Fruit fly (Drosophila melanogaster) whole organism, embryonic: ENCODE data around the gene Tsf1.
A peak's percentile ranks its signal among the peaks of the same experiment; 100 is the strongest.

Experiments used
- Abd-B ChIP-seq: fragments of 200-800 bp; sonication (Bioruptor generic); optimal IDR thresholded peaks from 2 replicates; lab custom pipeline; 2018; ENCODE audit warnings: missing biosample characterization, mild to moderate bottlenecking, missing genetic modification characterization, moderate library complexity
- B-H1 ChIP-seq: fragments of 200-800 bp; sonication (Bioruptor generic); IDR thresholded peaks from 3 replicates; pipeline ENCODE4 v1.3.6; 2022; ENCODE audit warnings: missing biosample characterization, missing genetic modification characterization
- CG11085 ChIP-seq: fragments of 200-800 bp; sonication (Bioruptor generic); IDR thresholded peaks from 2 replicates; pipeline ENCODE4 v1.3.6; 2022; ENCODE audit warnings: missing biosample characterization, missing genetic modification characterization
- CG11247 ChIP-seq: fragments of 200-800 bp; sonication (Bioruptor generic); IDR thresholded peaks from 2 replicates; pipeline ENCODE4 v1.3.6; 2022; ENCODE audit warnings: missing biosample characterization, missing genetic modification characterization
- CG13296 ChIP-seq: fragments of 200-800 bp; sonication (Bioruptor generic); optimal IDR thresholded peaks from 3 replicates; lab custom pipeline; 2018; ENCODE audit warnings: missing biosample characterization, mild to moderate bottlenecking, missing genetic modification characterization
- CG42726 ChIP-seq: fragments of 200-800 bp; sonication (Bioruptor generic); IDR thresholded peaks from 2 replicates; pipeline ENCODE4 v1.3.6; 2022; ENCODE audit warnings: missing biosample characterization, missing genetic modification characterization; ENCODE audit not compliant: partially characterized antibody
- CG4360 ChIP-seq: fragments of 200-800 bp; sonication (Bioruptor generic); IDR thresholded peaks from 2 replicates; pipeline ENCODE4 v1.3.6; 2022; ENCODE audit warnings: missing biosample characterization, missing genetic modification characterization
- CG4404 ChIP-seq: fragments of 200-800 bp; sonication (Bioruptor generic); IDR thresholded peaks from 2 replicates; pipeline ENCODE4 v1.3.6; 2022; ENCODE audit warnings: missing biosample characterization, missing genetic modification characterization
- CG4707 ChIP-seq: fragments of 200-800 bp; sonication (Bioruptor generic); optimal IDR thresholded peaks from 2 replicates; lab custom pipeline; 2018; ENCODE audit warnings: missing biosample characterization, mild to moderate bottlenecking, missing genetic modification characterization, moderate library complexity
- CG5245 ChIP-seq: fragments of 200-800 bp; sonication (Bioruptor generic); optimal IDR thresholded peaks from 3 replicates; lab custom pipeline; 2016; ENCODE audit warnings: missing biosample characterization, missing genetic modification characterization
- CG7839 ChIP-seq: fragments of 200-800 bp; sonication (Bioruptor generic); optimal IDR thresholded peaks from 3 replicates; lab custom pipeline; 2018; ENCODE audit warnings: missing biosample characterization, mild to moderate bottlenecking, missing genetic modification characterization, moderate library complexity
- CG7987 ChIP-seq: fragments of 200-800 bp; sonication (Bioruptor generic); optimal IDR thresholded peaks from 2 replicates; lab custom pipeline; 2018; ENCODE audit warnings: missing biosample characterization, mild to moderate bottlenecking, missing genetic modification characterization, moderate library complexity
- CG8388 ChIP-seq: fragments of 200-800 bp; sonication (Bioruptor generic); optimal IDR thresholded peaks from 2 replicates; lab custom pipeline; 2019; ENCODE audit warnings: missing biosample characterization, mild to moderate bottlenecking, missing genetic modification characterization, moderate library complexity
- D19B ChIP-seq: fragments of 200-800 bp; sonication (Bioruptor generic); optimal IDR thresholded peaks from 2 replicates; lab custom pipeline; 2017; ENCODE audit warnings: missing biosample characterization, mild to moderate bottlenecking, missing genetic modification characterization
- ERR ChIP-seq: fragments of 200-800 bp; sonication (Bioruptor generic); optimal IDR thresholded peaks from 2 replicates; lab custom pipeline; 2016; ENCODE audit warnings: missing biosample characterization, missing genetic modification characterization
- Fer2 ChIP-seq: fragments of 200-800 bp; sonication (Bioruptor generic); optimal IDR thresholded peaks from 2 replicates; lab custom pipeline; 2018; ENCODE audit warnings: missing biosample characterization, mild to moderate bottlenecking, missing genetic modification characterization, moderate library complexity
- HLH3B ChIP-seq: fragments of 200-800 bp; sonication (Bioruptor generic); IDR thresholded peaks from 2 replicates; pipeline ENCODE4 v1.3.6; 2022; ENCODE audit warnings: missing biosample characterization, missing genetic modification characterization
- Lhr ChIP-seq: fragments of 200-800 bp; sonication (Bioruptor generic); optimal IDR thresholded peaks from 3 replicates; lab custom pipeline; 2017; ENCODE audit warnings: mild to moderate bottlenecking, missing biosample characterization, missing genetic modification reagents, missing genetic modification characterization
- Mes4 ChIP-seq: fragments of 200-800 bp; sonication (Bioruptor generic); optimal IDR thresholded peaks from 2 replicates; lab custom pipeline; 2016; ENCODE audit warnings: missing biosample characterization, missing genetic modification characterization
- Nf-YB ChIP-seq: fragments of 200-800 bp; sonication (Bioruptor generic); optimal IDR thresholded peaks from 3 replicates; lab custom pipeline; 2019; ENCODE audit warnings: missing biosample characterization, mild to moderate bottlenecking, missing genetic modification characterization, moderate library complexity
- ac ChIP-seq: fragments of 200-800 bp; sonication (Bioruptor generic); optimal IDR thresholded peaks from 3 replicates; lab custom pipeline; 2017; ENCODE audit warnings: missing biosample characterization, mild to moderate bottlenecking, missing genetic modification characterization
- cg ChIP-seq: fragments of 200-800 bp; sonication (Bioruptor generic); optimal IDR thresholded peaks from 3 replicates; lab custom pipeline; 2019; ENCODE audit warnings: missing biosample characterization, mild to moderate bottlenecking, missing genetic modification characterization, moderate library complexity
- chm ChIP-seq: fragments of 200-800 bp; sonication (Bioruptor generic); IDR thresholded peaks from 2 replicates; pipeline ENCODE4 v1.3.6; 2022; ENCODE audit warnings: missing biosample characterization, missing genetic modification characterization
- dati ChIP-seq: fragments of 200-800 bp; sonication (Bioruptor generic); IDR thresholded peaks from 2 replicates; pipeline ENCODE4 v1.3.6; 2022; ENCODE audit warnings: missing biosample characterization, missing genetic modification characterization
- ems ChIP-seq: fragments of 200-800 bp; sonication (Bioruptor generic); optimal IDR thresholded peaks from 3 replicates; lab custom pipeline; 2016; ENCODE audit warnings: missing biosample characterization, missing genetic modification characterization
- esg ChIP-seq: fragments of 200-800 bp; sonication (Bioruptor generic); conservative IDR thresholded peaks from 2 replicates; pipeline ENCODE4 v1.3.6; 2022; ENCODE audit warnings: missing biosample characterization, missing genetic modification characterization
- eyg ChIP-seq: fragments of 200-800 bp; sonication (Bioruptor generic); optimal IDR thresholded peaks from 3 replicates; lab custom pipeline; 2016; ENCODE audit warnings: missing biosample characterization, missing genetic modification characterization
- fd96Cb ChIP-seq: fragments of 200-800 bp; sonication (Bioruptor generic); optimal IDR thresholded peaks from 2 replicates; lab custom pipeline; 2018; ENCODE audit warnings: missing biosample characterization, mild to moderate bottlenecking, missing genetic modification characterization, moderate library complexity
- grn ChIP-seq: fragments of 200-800 bp; sonication (Bioruptor generic); optimal IDR thresholded peaks from 3 replicates; lab custom pipeline; 2017; ENCODE audit warnings: missing biosample characterization, missing genetic modification characterization
- gro ChIP-seq: fragments of 200-800 bp; sonication (Bioruptor generic); optimal IDR thresholded peaks from 2 replicates; lab custom pipeline; 2016; ENCODE audit warnings: missing biosample characterization, missing genetic modification characterization
- gsb ChIP-seq: fragments of 200-800 bp; sonication (Bioruptor generic); IDR thresholded peaks from 2 replicates; pipeline ENCODE4 v1.3.6; 2022; ENCODE audit warnings: missing biosample characterization, missing genetic modification characterization
- gsb-n ChIP-seq: fragments of 200-800 bp; sonication (Bioruptor generic); optimal IDR thresholded peaks from 3 replicates; lab custom pipeline; 2018; ENCODE audit warnings: missing biosample characterization, mild to moderate bottlenecking, missing genetic modification characterization
- hbn ChIP-seq: fragments of 200-800 bp; sonication (Bioruptor generic); IDR thresholded peaks from 2 replicates; pipeline ENCODE4 v1.3.6; 2022; ENCODE audit warnings: missing biosample characterization, missing genetic modification characterization; ENCODE audit not compliant: partially characterized antibody
- hkb ChIP-seq, 2 experiments: fragments of 200-800 bp in 1 of 2; fragments of >200 bp in 1 of 2; sonication (Bioruptor generic) in 1 of 2; IDR thresholded peaks in 1 of 2; optimal IDR thresholded peaks in 1 of 2; 2 replicates each; pipeline versions ENCODE4 v1.3.6 to Lab custom; 2017 to 2022; ENCODE audit warnings: missing biosample characterization in 1 of 2, missing genetic modification characterization in 1 of 2
- luna ChIP-seq: fragments of 200-800 bp; sonication (Bioruptor generic); optimal IDR thresholded peaks from 2 replicates; lab custom pipeline; 2016; ENCODE audit warnings: missing biosample characterization, missing genetic modification characterization
- mam ChIP-seq: fragments of 200-800 bp; sonication (Bioruptor generic); optimal IDR thresholded peaks from 3 replicates; lab custom pipeline; 2016; ENCODE audit warnings: missing biosample characterization, missing genetic modification characterization
- nau ChIP-seq: fragments of 200-800 bp; sonication (Bioruptor generic); optimal IDR thresholded peaks from 3 replicates; lab custom pipeline; 2017; ENCODE audit warnings: missing biosample characterization, mild to moderate bottlenecking, missing genetic modification characterization, missing genetic modification reagents
- nerfin-2 ChIP-seq: fragments of 200-800 bp; sonication (Bioruptor generic); IDR thresholded peaks from 2 replicates; pipeline ENCODE4 v1.3.6; 2022; ENCODE audit warnings: missing biosample characterization, missing genetic modification characterization; ENCODE audit not compliant: partially characterized antibody
- onecut ChIP-seq: fragments of 200-800 bp; sonication (Bioruptor generic); IDR thresholded peaks from 2 replicates; pipeline ENCODE4 v1.3.6; 2022; ENCODE audit warnings: missing biosample characterization, missing genetic modification characterization
- pan ChIP-seq, 4 experiments: fragments of >200 bp in 3 of 4; fragments of 200-800 bp in 1 of 4; sonication (Bioruptor generic) in 1 of 4; optimal IDR thresholded peaks in 3 of 4; IDR thresholded peaks in 1 of 4; 2 replicates each; pipeline versions ENCODE4 v1.3.6 to Lab custom; 2017 to 2022; ENCODE audit warnings: missing biosample characterization in 2 of 4, missing genetic modification characterization in 2 of 4, mixed read lengths in 1 of 4
- pb ChIP-seq: fragments of 200-800 bp; sonication (Bioruptor generic); optimal IDR thresholded peaks from 3 replicates; lab custom pipeline; 2016; ENCODE audit warnings: missing biosample characterization, missing genetic modification characterization
- pfk ChIP-seq: fragments of 200-800 bp; sonication (Bioruptor generic); optimal IDR thresholded peaks from 2 replicates; lab custom pipeline; 2018; ENCODE audit warnings: missing biosample characterization, mild to moderate bottlenecking, missing genetic modification characterization, moderate library complexity
- schlank ChIP-seq: fragments of 200-800 bp; sonication (Bioruptor generic); optimal IDR thresholded peaks from 2 replicates; lab custom pipeline; 2018; ENCODE audit warnings: missing biosample characterization, mild to moderate bottlenecking, missing genetic modification characterization
- sd ChIP-seq: fragments of 200-800 bp; sonication (Bioruptor generic); optimal IDR thresholded peaks from 3 replicates; lab custom pipeline; 2018; ENCODE audit warnings: missing biosample characterization, mild to moderate bottlenecking, missing genetic modification characterization, moderate library complexity
- sens ChIP-seq: fragments of 200-800 bp; sonication (Bioruptor generic); peaks from one replicate; lab custom pipeline; 2016; ENCODE audit warnings: missing biosample characterization, missing genetic modification characterization
- sqz ChIP-seq: fragments of 200-800 bp; sonication (Bioruptor generic); optimal IDR thresholded peaks from 3 replicates; lab custom pipeline; 2018; ENCODE audit warnings: missing biosample characterization, mild to moderate bottlenecking, missing genetic modification characterization
- toy ChIP-seq: fragments of 200-800 bp; sonication (Bioruptor generic); IDR thresholded peaks from 2 replicates; pipeline ENCODE4 v1.3.6; 2022; ENCODE audit warnings: missing biosample characterization, missing genetic modification characterization

The Tsf1 gene

DNA sequence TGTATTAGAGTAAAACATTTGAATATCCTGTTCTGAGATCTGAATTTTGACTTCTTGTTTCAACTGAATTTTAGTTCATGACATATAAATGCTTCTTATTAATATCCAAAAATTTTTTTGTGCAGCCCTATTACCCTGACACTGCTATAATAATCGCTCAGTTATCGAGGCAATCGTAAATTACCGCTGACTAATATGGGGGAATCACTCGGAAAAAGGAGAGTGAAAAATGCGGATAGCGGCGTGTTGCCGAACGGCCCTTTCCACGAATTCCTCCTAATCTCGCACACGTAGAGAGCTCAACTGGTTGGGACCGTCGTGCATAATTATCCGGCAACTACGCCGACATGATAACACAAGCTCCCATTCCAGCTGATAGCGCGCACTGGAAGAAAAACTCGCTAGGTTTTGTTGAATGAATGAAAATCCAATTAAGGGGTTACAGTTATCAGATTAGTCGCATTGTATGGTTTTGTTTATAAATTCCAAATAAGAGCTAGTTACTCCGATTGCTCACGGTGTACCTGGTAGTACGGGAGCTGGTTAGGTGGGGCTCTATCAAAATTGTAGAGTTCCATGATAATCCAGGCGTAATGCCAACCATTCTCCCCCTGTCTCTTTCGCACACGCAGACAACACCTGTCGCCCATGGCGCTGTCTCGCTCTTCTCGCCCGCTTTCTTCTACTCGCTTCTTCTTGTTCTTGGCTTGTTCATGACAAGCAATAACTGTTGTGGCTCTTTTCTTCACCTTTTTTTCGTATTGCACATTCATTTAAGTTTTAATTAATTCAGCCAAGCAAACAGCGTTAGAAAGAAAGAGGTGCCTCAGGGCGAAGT is 18.9 kb upstream of the Tsf1 start (continued):
- peak; percentile 31 for TF ChIP-seq CG8388
- no peak for TF ChIP-seq nerfin-2 (GFP tag; lab: Robert Waterston, UW)
- peak; percentile 67 for TF ChIP-seq CG7987 (GFP tag; lab: Kevin White, UChicago)
- TF ChIP-seq schlank (tag; lab: Kevin White, UChicago): peak; percentile 73
- no peak for TF ChIP-seq hbn (GFP tag; lab: Robert Waterston, UW)
- peak; percentile 67 for TF ChIP-seq CG13296
- TF ChIP-seq CG4404 (GFP tag; lab: Robert Waterston, UW): peak; percentile 55
- TF ChIP-seq gsb (GFP tag; lab: Robert Waterston, UW): peak; percentile 44; the same call in 1 of the 2 replicates
- TF ChIP-seq D19B (GFP tag; lab: Kevin White, UChicago): peak; percentile 7
- no peak for TF ChIP-seq CG42726 (GFP tag; lab: Robert Waterston, UW)
- peak; percentile 82 for TF ChIP-seq mam (GFP tag; lab: Kevin White, UChicago)
- peak; percentile 64 for TF ChIP-seq ems (GFP tag; lab: Kevin White, UChicago)
- TF ChIP-seq nau: no peak
- peak; percentile 43 for TF ChIP-seq pb
- peak; percentile 38 for TF ChIP-seq eyg (GFP tag; lab: Kevin White, UChicago)
- peak; percentile 6 for TF ChIP-seq Mes4 (GFP tag; lab: Kevin White, UChicago)
- no peak for TF ChIP-seq Nf-YB (GFP tag; lab: Kevin White, UChicago)
- TF ChIP-seq onecut (GFP tag; lab: Robert Waterston, UW): peak; percentile 60
- peak; percentile 7 for TF ChIP-seq pfk (GFP tag; lab: Kevin White, UChicago)
- peak; percentile 61 for TF ChIP-seq grn
- peak; percentile 62; the same call in 1 of the 2 replicates for TF ChIP-seq toy (GFP tag; lab: Robert Waterston, UW)
- peak; percentile 65 for TF ChIP-seq CG11085 (GFP tag; lab: Robert Waterston, UW)
- peak; percentile 65 for TF ChIP-seq ERR (GFP tag; lab: Kevin White, UChicago)
- no peak for TF ChIP-seq pan (optimal IDR thresholded peaks at IDR 0.05; lab: Kevin White, UChicago)
- TF ChIP-seq pan (GFP tag; optimal IDR thresholded peaks at IDR 0.05 in 1 of 2, IDR thresholded peaks at IDR 0.05 in 1 of 2): peak in 1 of 2 experiments; percentile 74
- TF ChIP-seq HLH3B: peak; percentile 75
- TF ChIP-seq CG11247 (GFP tag; lab: Robert Waterston, UW): peak; percentile 67
- TF ChIP-seq Abd-B: peak; percentile 45
- peak; percentile 80 for TF ChIP-seq sens
- TF ChIP-seq cg (GFP tag; lab: Kevin White, UChicago): peak; percentile 32
- TF ChIP-seq chm (GFP tag; lab: Robert Waterston, UW): peak; percentile 75; the same call in 1 of the 2 replicates
- no peak for TF ChIP-seq sqz (GFP tag; lab: Kevin White, UChicago)
- peak; percentile 32 for TF ChIP-seq CG5245
- TF ChIP-seq Fer2 (tag; lab: Kevin White, UChicago): peak; percentile 13
- TF ChIP-seq Lhr (GFP tag; lab: Kevin White, UChicago): peak; percentile 20
- no peak for TF ChIP-seq CG4360
- TF ChIP-seq sd (tag; lab: Kevin White, UChicago): peak; percentile 84
- TF ChIP-seq fd96Cb (tag; lab: Kevin White, UChicago): peak; percentile 25
- TF ChIP-seq B-H1 (GFP tag; lab: Robert Waterston, UW): peak; percentile 50; the same call in 2 of the 3 replicates
- peak; percentile 57 for TF ChIP-seq esg (GFP tag; lab: Robert Waterston, UW)
- 0 out of 2 replicates have a peak, but pooled peaks have one; percentile 22 for TF ChIP-seq dati (GFP tag; lab: Robert Waterston, UW)
- TF ChIP-seq gro (GFP tag; lab: Kevin White, UChicago): peak; percentile 82
- peak; percentile 59 for TF ChIP-seq CG4707 (GFP tag; lab: Kevin White, UChicago)
- TF ChIP-seq luna: peak; percentile 61
- no peak for TF ChIP-seq ac (GFP tag; lab: Kevin White, UChicago)
- TF ChIP-seq CG7839 (tag; lab: Kevin White, UChicago): peak; percentile 80
- TF ChIP-seq gsb-n (tag; lab: Kevin White, UChicago): peak; percentile 8
- TF ChIP-seq hkb (optimal IDR thresholded peaks at IDR 0.05; lab: Kevin White, UChicago): no peak
- peak; percentile 62 for TF ChIP-seq hkb (GFP tag; IDR thresholded peaks at IDR 0.05; lab: Robert Waterston, UW)
